Worm (Caenorhabditis elegans) whole organism, young adult: ENCODE measurements around the gene F56D6.23.

Experiments
- D2030.7 ChIP-seq: fragments of 200-800 bp; sonication (Bioruptor generic); IDR thresholded peaks from 2 replicates; pipeline ENCODE4 v1.3.6; 2022; ENCODE audit warnings: missing genetic modification reagents, missing genetic modification characterization, missing compliant biosample characterization
- F10E7.11 ChIP-seq: sonication (generic microtip); optimal IDR thresholded peaks from 2 replicates; lab custom pipeline; 2017; ENCODE audit warnings: mild to moderate bottlenecking, missing genetic modification characterization, moderate library complexity, missing compliant biosample characterization
- F39B2.1 ChIP-seq: fragments of 200-800 bp; sonication (Bioruptor generic); IDR thresholded peaks from 2 replicates; pipeline ENCODE4 v1.3.6; 2022; ENCODE audit warnings: missing genetic modification reagents, missing genetic modification characterization, missing compliant biosample characterization
- F55B11.4 ChIP-seq: sonication (generic microtip); optimal IDR thresholded peaks from 2 replicates; lab custom pipeline; 2016; ENCODE audit warnings: missing compliant biosample characterization, missing genetic modification characterization, borderline replicate concordance; ENCODE audit not compliant: insufficient read depth
- K11D2.4 ChIP-seq: fragments of 200-800 bp; sonication (Bioruptor generic); IDR thresholded peaks from 2 replicates; pipeline ENCODE4 v1.3.6; 2022; ENCODE audit warnings: missing genetic modification reagents, missing genetic modification characterization, missing compliant biosample characterization
- K12H6.12 ChIP-seq: fragments of 200-800 bp; sonication (Bioruptor generic); optimal IDR thresholded peaks from 2 replicates; lab custom pipeline; 2018; ENCODE audit warnings: mild to moderate bottlenecking, missing genetic modification characterization, missing compliant biosample characterization
- Y53G8AR.9 ChIP-seq: fragments of 200-800 bp; sonication (Bioruptor generic); conservative IDR thresholded peaks from 2 replicates; pipeline ENCODE4 v1.3.6; 2022; ENCODE audit warnings: missing genetic modification reagents, missing genetic modification characterization, missing compliant biosample characterization
- Y67H2A.10 ChIP-seq: fragments of 200-800 bp; sonication (Bioruptor generic); conservative IDR thresholded peaks from 2 replicates; pipeline ENCODE4 v1.3.6; 2022; ENCODE audit warnings: missing genetic modification reagents, missing genetic modification characterization, missing compliant biosample characterization
- ama-1 ChIP-seq, 3 experiments: fragments of 150-350 bp in 1 of 3; sonication (generic microtip) in 2 of 3; optimal IDR thresholded peaks; 2 replicates each; lab custom pipeline; 2014 to 2018; ENCODE audit warnings: missing biosample characterization in 2 of 3, missing genetic modification characterization in 2 of 3, missing genetic modification reagents in 2 of 3
- aptf-2 ChIP-seq: fragments of 200-800 bp; sonication (Bioruptor generic); conservative IDR thresholded peaks from 2 replicates; pipeline ENCODE4 v1.3.6; 2022; ENCODE audit warnings: missing genetic modification reagents, missing genetic modification characterization, missing compliant biosample characterization
- attf-3 ChIP-seq: fragments of 200-800 bp; sonication (Bioruptor generic); conservative IDR thresholded peaks from 2 replicates; pipeline ENCODE4 v1.3.6; 2022; ENCODE audit warnings: missing genetic modification reagents, missing genetic modification characterization, missing compliant biosample characterization
- attf-5 ChIP-seq: fragments of 200-800 bp; sonication (Bioruptor generic); optimal IDR thresholded peaks from 2 replicates; lab custom pipeline; 2018; ENCODE audit warnings: mild to moderate bottlenecking, missing genetic modification characterization, missing compliant biosample characterization
- cebp-1 ChIP-seq, 2 experiments: fragments of 200-800 bp in 1 of 2; sonication (Bioruptor generic) in 1 of 2; sonication (generic microtip) in 1 of 2; IDR thresholded peaks in 1 of 2; optimal IDR thresholded peaks in 1 of 2; 2 replicates each; pipeline versions ENCODE4 v1.3.6 to Lab custom; 2017 to 2022; ENCODE audit warnings: missing compliant biosample characterization in 2 of 2, missing genetic modification characterization in 2 of 2, mild to moderate bottlenecking in 1 of 2, missing genetic modification reagents in 1 of 2, moderate library complexity in 1 of 2
- ceh-100 ChIP-seq: fragments of 200-800 bp; sonication (Bioruptor generic); IDR thresholded peaks from 2 replicates; pipeline ENCODE4 v1.3.6; 2022; ENCODE audit warnings: missing genetic modification reagents, missing genetic modification characterization, missing compliant biosample characterization
- ceh-27 ChIP-seq: fragments of 200-800 bp; sonication (Bioruptor generic); optimal IDR thresholded peaks from 2 replicates; lab custom pipeline; 2018; ENCODE audit warnings: mild to moderate bottlenecking, missing genetic modification characterization, moderate library complexity, missing compliant biosample characterization
- ceh-91 ChIP-seq: fragments of 200-800 bp; sonication (Bioruptor generic); IDR thresholded peaks from 2 replicates; pipeline ENCODE4 v1.3.6; 2022; ENCODE audit warnings: missing genetic modification reagents, missing genetic modification characterization, missing compliant biosample characterization
- die-1 ChIP-seq: sonication (generic microtip); optimal IDR thresholded peaks from 2 replicates; lab custom pipeline; 2016; ENCODE audit warnings: missing genotype, mild to moderate bottlenecking, missing genetic modification characterization, missing compliant biosample characterization
- dox-1 ChIP-seq: fragments of 200-800 bp; sonication (Bioruptor generic); IDR thresholded peaks from 2 replicates; pipeline ENCODE4 v1.3.6; 2022; ENCODE audit warnings: missing genetic modification reagents, missing genetic modification characterization, missing compliant biosample characterization
- egl-44 ChIP-seq: fragments of 200-800 bp; sonication (Bioruptor generic); IDR thresholded peaks from 2 replicates; pipeline ENCODE4 v1.3.6; 2022; ENCODE audit warnings: missing genetic modification reagents, missing genetic modification characterization, missing compliant biosample characterization
- egrh-3 ChIP-seq: fragments of 200-800 bp; sonication (Bioruptor generic); IDR thresholded peaks from 2 replicates; pipeline ENCODE4 v1.3.6; 2022; ENCODE audit warnings: missing genetic modification reagents, missing genetic modification characterization, missing compliant biosample characterization
- ets-4 ChIP-seq: fragments of 200-800 bp; sonication (Bioruptor generic); optimal IDR thresholded peaks from 2 replicates; lab custom pipeline; 2018; ENCODE audit warnings: mild to moderate bottlenecking, missing genetic modification characterization, missing compliant biosample characterization
- hlh-12 ChIP-seq: sonication (generic microtip); optimal IDR thresholded peaks from 2 replicates; lab custom pipeline; 2016; ENCODE audit warnings: missing genetic modification characterization, missing compliant biosample characterization
- hmg-1.2 ChIP-seq: fragments of 200-800 bp; sonication (Bioruptor generic); IDR thresholded peaks from 2 replicates; pipeline ENCODE4 v1.3.6; 2022; ENCODE audit warnings: missing genetic modification reagents, missing genetic modification characterization, missing compliant biosample characterization
- lin-26 ChIP-seq: fragments of 200-800 bp; sonication (Bioruptor generic); IDR thresholded peaks from 2 replicates; pipeline ENCODE4 v1.3.6; 2022; ENCODE audit warnings: missing genetic modification reagents, missing genetic modification characterization, missing compliant biosample characterization
- lin-35 ChIP-seq, 3 experiments: fragments of 150-350 bp in 2 of 3; sonication (generic microtip) in 1 of 3; optimal IDR thresholded peaks; 2 replicates each; lab custom pipeline; 2014 to 2018; ENCODE audit warnings: missing biosample characterization in 3 of 3, missing genetic modification characterization in 3 of 3, missing genetic modification reagents in 3 of 3
- lin-40 ChIP-seq: sonication (generic microtip); optimal IDR thresholded peaks from 2 replicates; lab custom pipeline; 2016; ENCODE audit warnings: missing genetic modification characterization, mild to moderate bottlenecking, missing compliant biosample characterization, missing genotype, missing genetic modification reagents
- lsy-27 ChIP-seq: sonication (generic microtip); optimal IDR thresholded peaks from 2 replicates; lab custom pipeline; 2017; ENCODE audit warnings: missing genetic modification characterization, mild to moderate bottlenecking, missing compliant biosample characterization, antibody characterized with exemption, missing genotype, borderline replicate concordance; ENCODE audit not compliant: insufficient read depth
- madf-8 ChIP-seq: fragments of 200-800 bp; sonication (Bioruptor generic); conservative IDR thresholded peaks from 2 replicates; pipeline ENCODE4 v1.3.6; 2022; ENCODE audit warnings: missing genetic modification reagents, missing genetic modification characterization, missing compliant biosample characterization
- mcd-1 ChIP-seq: fragments of 200-800 bp; sonication (Bioruptor generic); IDR thresholded peaks from 2 replicates; pipeline ENCODE4 v1.3.6; 2022; ENCODE audit warnings: missing genetic modification reagents, missing genetic modification characterization, missing compliant biosample characterization
- mel-28 ChIP-seq: sonication (generic microtip); optimal IDR thresholded peaks from 2 replicates; lab custom pipeline; 2016; ENCODE audit warnings: borderline replicate concordance, mild to moderate bottlenecking, missing genetic modification characterization, missing compliant biosample characterization
- nfya-2 ChIP-seq: fragments of 200-800 bp; sonication (Bioruptor generic); IDR thresholded peaks from 2 replicates; pipeline ENCODE4 v1.3.6; 2022; ENCODE audit warnings: missing genetic modification reagents, missing genetic modification characterization, missing compliant biosample characterization
- nfyb-1 ChIP-seq: fragments of 200-800 bp; sonication (Bioruptor generic); IDR thresholded peaks from 2 replicates; pipeline ENCODE4 v1.3.6; 2022; ENCODE audit warnings: missing genetic modification reagents, missing genetic modification characterization, missing compliant biosample characterization
- nhr-120 ChIP-seq: fragments of 200-800 bp; sonication (Bioruptor generic); IDR thresholded peaks from 2 replicates; pipeline ENCODE4 v1.3.6; 2022; ENCODE audit warnings: missing genetic modification characterization, missing compliant biosample characterization
- nhr-80 ChIP-seq: sonication (generic microtip); optimal IDR thresholded peaks from 2 replicates; lab custom pipeline; 2016; ENCODE audit warnings: missing genetic modification characterization, missing compliant biosample characterization
- nhr-90 ChIP-seq: sonication (generic microtip); optimal IDR thresholded peaks from 2 replicates; lab custom pipeline; 2016; ENCODE audit warnings: missing genotype, mild to moderate bottlenecking, missing genetic modification characterization, missing compliant biosample characterization
- rec-8 ChIP-seq, 2 experiments: sonication (generic microtip); optimal IDR thresholded peaks; 2 replicates each; lab custom pipeline; 2016; ENCODE audit warnings: mild to moderate bottlenecking in 2 of 2, missing genetic modification characterization in 2 of 2, missing genetic modification reagents in 2 of 2, missing genotype in 2 of 2, missing biosample characterization in 1 of 2, missing compliant biosample characterization in 1 of 2, moderate library complexity in 1 of 2
- rpc-1 ChIP-seq, 2 experiments: fragments of 150-350 bp in 1 of 2; sonication (generic microtip) in 1 of 2; optimal IDR thresholded peaks; 2 replicates each; lab custom pipeline; 2014 to 2018; ENCODE audit warnings: missing biosample characterization in 1 of 2, missing genetic modification characterization in 1 of 2, missing genetic modification reagents in 1 of 2, missing genotype in 1 of 2
- snpc-1.3 ChIP-seq: sonication (generic microtip); optimal IDR thresholded peaks from 2 replicates; lab custom pipeline; 2017; ENCODE audit warnings: missing genetic modification characterization, mild to moderate bottlenecking, missing compliant biosample characterization, antibody characterized with exemption, moderate library complexity, missing genotype, missing genetic modification reagents; ENCODE audit not compliant: insufficient read depth
- snpc-3.4 ChIP-seq: sonication (generic microtip); optimal IDR thresholded peaks from 2 replicates; lab custom pipeline; 2017; ENCODE audit warnings: missing genetic modification characterization, mild to moderate bottlenecking, missing compliant biosample characterization, antibody characterized with exemption, moderate library complexity, missing genotype, missing genetic modification reagents
- tbp1 ChIP-seq: fragments of 200-800 bp; sonication (Bioruptor generic); optimal IDR thresholded peaks from 2 replicates; lab custom pipeline; 2018; ENCODE audit warnings: mild to moderate bottlenecking, missing genetic modification characterization, missing compliant biosample characterization
- unc-130 ChIP-seq: sonication (generic microtip); optimal IDR thresholded peaks from 2 replicates; lab custom pipeline; 2016; ENCODE audit warnings: missing genetic modification reagents, missing genetic modification characterization, missing compliant biosample characterization
- zfh-2 ChIP-seq: fragments of 200-800 bp; sonication (Bioruptor generic); conservative IDR thresholded peaks from 2 replicates; pipeline ENCODE4 v1.3.6; 2022; ENCODE audit warnings: missing genetic modification reagents, missing genetic modification characterization, missing compliant biosample characterization

F56D6.23 gene

DNA sequence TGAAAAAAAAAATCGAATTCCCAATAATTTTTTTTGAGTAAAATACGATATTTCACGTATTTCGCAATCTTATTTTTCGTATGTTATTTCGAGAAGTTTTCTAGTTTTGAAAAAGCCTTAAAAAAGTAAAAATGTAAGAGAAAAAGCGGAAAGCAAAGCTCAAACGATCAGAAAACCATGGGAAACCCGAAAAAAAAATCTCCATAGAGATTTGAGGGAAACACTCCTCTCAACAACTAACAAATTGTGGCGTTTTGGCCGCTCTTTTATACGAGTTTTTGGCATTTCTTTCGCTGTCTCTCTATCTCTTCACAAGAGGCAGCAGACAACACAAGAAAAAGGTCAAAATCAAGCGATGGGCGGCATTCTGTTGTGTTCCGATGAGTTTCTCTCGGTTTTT is 43.8 kb upstream of the F56D6.23 start:
- no peak for TF ChIP-seq ets-4 (GFP tag; lab: Kevin White, UChicago)
- TF ChIP-seq K11D2.4, result 0 out of 2 replicates have a peak, but pooled peaks have one; percentile 41
- TF ChIP-seq ceh-100 (GFP tag; lab: Robert Waterston, UW), result no peak
- TF ChIP-seq lin-40 (tag; lab: Kevin White, UChicago), result peak; percentile 42
- TF ChIP-seq mel-28 (tag; lab: Kevin White, UChicago), result no peak
- peak; percentile 40 for TF ChIP-seq nhr-80 (tag; lab: Kevin White, UChicago)
- TF ChIP-seq attf-3, result no peak
- no peak for TF ChIP-seq lin-26 (GFP tag; lab: Robert Waterston, UW)
- no peak for TF ChIP-seq Y67H2A.10
- no peak for TF ChIP-seq F39B2.1
- no peak for TF ChIP-seq ceh-91 (GFP tag; lab: Robert Waterston, UW)
- TF ChIP-seq aptf-2 (GFP tag; lab: Robert Waterston, UW), result no peak
- peak; percentile 58 for TF ChIP-seq ama-1 (optimal IDR thresholded peaks at IDR 0.05; lab: Kevin White, UChicago)
- TF ChIP-seq ama-1 (GFP tag; optimal IDR thresholded peaks at IDR 0.05; lab: Kevin White, UChicago), result no peak
- no peak for TF ChIP-seq nhr-90 (tag; lab: Kevin White, UChicago)
- peak; percentile 24 for TF ChIP-seq ceh-27 (GFP tag; lab: Kevin White, UChicago)
- TF ChIP-seq cebp-1 (GFP tag; IDR thresholded peaks at IDR 0.05; lab: Robert Waterston, UW), result peak; percentile 61; the same call in 1 of the 2 replicates
- peak; percentile 92 for TF ChIP-seq cebp-1 (tag; optimal IDR thresholded peaks at IDR 0.05; lab: Kevin White, UChicago)
- peak; percentile 29 for TF ChIP-seq attf-5 (GFP tag; lab: Kevin White, UChicago)
- peak; percentile 30; the same call in 1 of the 2 replicates for TF ChIP-seq mcd-1 (GFP tag; lab: Robert Waterston, UW)
- TF ChIP-seq tbp1 (GFP tag; lab: Kevin White, UChicago), result peak; percentile 32
- no peak for TF ChIP-seq unc-130 (GFP tag; lab: Kevin White, UChicago)
- TF ChIP-seq nfya-2, result no peak
- TF ChIP-seq K12H6.12 (tag; lab: Kevin White, UChicago), result peak; percentile 34
- 0 out of 2 replicates have a peak, but pooled peaks have one; percentile 21 for TF ChIP-seq zfh-2 (GFP tag; lab: Robert Waterston, UW)
- peak; percentile 46; the same call in 1 of the 2 replicates for TF ChIP-seq dox-1 (GFP tag; lab: Robert Waterston, UW)

DNA sequence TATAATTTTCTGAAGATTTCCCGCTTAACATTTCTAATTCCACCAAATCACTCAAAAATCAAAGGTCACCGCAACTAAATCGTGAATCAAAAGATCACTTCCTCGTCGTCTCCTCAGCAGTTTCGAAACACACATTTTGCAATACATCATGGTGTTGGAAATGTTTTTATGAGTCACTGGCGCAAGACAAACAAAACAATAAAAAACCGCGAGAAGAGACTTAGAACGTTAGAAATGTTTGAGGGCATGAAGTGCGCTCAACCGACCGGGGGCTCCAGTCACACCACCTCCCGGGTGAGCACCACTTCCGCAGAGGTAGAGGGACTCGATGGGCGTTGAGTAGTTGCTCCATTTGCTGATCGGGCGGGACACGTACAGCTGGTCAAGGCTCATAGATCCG is 43.0 kb upstream of the F56D6.23 start:
- no peak for TF ChIP-seq F55B11.4 (tag; lab: Kevin White, UChicago)
- TF ChIP-seq snpc-3.4 (tag; lab: Kevin White, UChicago), result no peak
- no peak for TF ChIP-seq rpc-1 (optimal IDR thresholded peaks at IDR 0.05; lab: Kevin White, UChicago)
- no peak for TF ChIP-seq rpc-1 (tag; optimal IDR thresholded peaks at IDR 0.05; lab: Kevin White, UChicago)
- peak; percentile 84 for TF ChIP-seq cebp-1 (GFP tag; IDR thresholded peaks at IDR 0.05; lab: Robert Waterston, UW)
- peak; percentile 92 for TF ChIP-seq cebp-1 (tag; optimal IDR thresholded peaks at IDR 0.05; lab: Kevin White, UChicago)
- TF ChIP-seq nhr-80 (tag; lab: Kevin White, UChicago), result peak; percentile 39
- TF ChIP-seq die-1 (tag; lab: Kevin White, UChicago), result no peak
- TF ChIP-seq egrh-3 (GFP tag; lab: Robert Waterston, UW), result peak; percentile 24; the same call in 1 of the 2 replicates
- TF ChIP-seq zfh-2 (GFP tag; lab: Robert Waterston, UW), result peak; percentile 89
- no peak for TF ChIP-seq F10E7.11 (tag; lab: Kevin White, UChicago)
- no peak for TF ChIP-seq madf-8 (GFP tag; lab: Robert Waterston, UW)
- no peak for TF ChIP-seq egl-44 (GFP tag; lab: Robert Waterston, UW)
- TF ChIP-seq nhr-120 (GFP tag; lab: Robert Waterston, UW), result no peak
- TF ChIP-seq Y53G8AR.9 (GFP tag; lab: Robert Waterston, UW), result 0 out of 2 replicates have a peak, but pooled peaks have one; percentile 19
- peak; percentile 34; the same call in 1 of the 2 replicates for TF ChIP-seq nfyb-1 (GFP tag; lab: Robert Waterston, UW)
- TF ChIP-seq F39B2.1, result no peak
- TF ChIP-seq lsy-27 (tag; lab: Kevin White, UChicago), result no peak
- TF ChIP-seq D2030.7 (GFP tag; lab: Robert Waterston, UW), result no peak
- TF ChIP-seq lin-35 (GFP tag; optimal IDR thresholded peaks at IDR 0.05; lab: Kevin White, UChicago), result peak in 1 of 3 experiments; percentile 37
- TF ChIP-seq hlh-12 (tag; lab: Kevin White, UChicago), result no peak
- peak; percentile 39; the same call in 1 of the 2 replicates for TF ChIP-seq hmg-1.2 (GFP tag; lab: Robert Waterston, UW)
- no peak for TF ChIP-seq snpc-1.3 (tag; lab: Kevin White, UChicago)
- TF ChIP-seq dox-1 (GFP tag; lab: Robert Waterston, UW), result peak; percentile 49
- TF ChIP-seq rec-8 (tag; optimal IDR thresholded peaks at IDR 0.05; lab: Kevin White, UChicago), result no peak
- TF ChIP-seq attf-5 (GFP tag; lab: Kevin White, UChicago), result peak; percentile 5
- TF ChIP-seq, all 124 proteins: peak for 10
